Fruit fly (Drosophila melanogaster): ENCODE results near the gene CG9171.

The CG9171 gene

DNA sequence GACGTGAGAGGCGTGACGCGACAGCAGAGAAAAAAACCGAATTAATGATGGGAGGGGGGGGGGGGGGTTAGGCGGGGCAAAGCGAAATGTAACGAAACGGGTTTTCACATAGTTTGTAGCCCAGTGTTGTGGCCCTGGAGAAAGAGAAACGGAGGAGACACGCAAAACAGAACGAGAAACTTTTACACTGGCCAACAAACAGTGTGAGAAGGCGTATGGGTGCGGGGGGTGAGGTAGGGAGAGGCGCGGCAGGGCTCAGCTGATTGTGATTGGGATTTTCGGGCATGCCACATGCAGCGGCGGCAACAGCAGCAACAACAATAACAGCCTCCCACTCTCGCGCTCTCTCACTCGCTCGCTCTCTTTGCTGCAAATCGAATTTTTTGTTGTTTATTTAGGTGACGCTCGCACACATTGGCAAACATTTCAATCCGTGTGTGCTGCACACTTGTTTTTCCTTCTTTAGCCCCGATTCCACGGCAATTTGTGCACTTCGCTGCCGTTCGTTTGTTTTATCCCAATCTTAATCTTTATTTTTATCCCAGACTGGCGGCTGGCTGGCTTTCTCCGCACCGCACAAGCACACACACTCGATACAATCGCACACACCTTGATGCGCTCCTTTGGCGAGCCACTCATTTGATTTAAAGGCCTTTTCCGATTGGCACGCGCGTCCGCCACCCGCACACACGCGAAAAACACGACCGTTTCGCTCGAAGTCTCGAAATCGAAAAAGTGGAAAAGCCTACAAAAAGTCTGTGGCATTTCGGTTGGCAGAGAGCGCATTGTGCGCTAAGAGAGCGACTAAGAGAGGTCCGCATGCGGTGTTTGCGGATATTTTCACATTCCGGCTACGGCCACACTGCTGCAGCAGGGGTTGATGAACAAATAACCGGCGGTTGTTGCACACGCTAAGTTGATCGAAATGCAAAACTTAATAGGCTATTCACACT, at the start of gene CG9171 (continued):
- TF ChIP-seq CG6163 (GFP tag; IDR thresholded peaks at IDR 0.05) = peak; percentile 64; the same call in 2 of the 3 replicates
- TF ChIP-seq CG6792 (GFP tag; optimal IDR thresholded peaks at IDR 0.05) = peak; percentile 6
- no peak for TF ChIP-seq CG11902 (GFP tag; optimal IDR thresholded peaks at IDR 0.05)
- no peak; the same call in none of the 2 replicates for TF ChIP-seq CG15336 (GFP tag; IDR thresholded peaks at IDR 0.05)
- TF ChIP-seq Hr4 (GFP tag; optimal IDR thresholded peaks at IDR 0.05) = no peak
- peak; percentile 44; the same call in 2 of the 3 replicates for TF ChIP-seq CG8119 (GFP tag; IDR thresholded peaks at IDR 0.05)
- TF ChIP-seq net (GFP tag; optimal IDR thresholded peaks at IDR 0.05) = peak; percentile 22
- TF ChIP-seq eg (GFP tag; IDR thresholded peaks at IDR 0.05) = peak; percentile 51
- no peak for TF ChIP-seq topi (GFP tag; optimal IDR thresholded peaks at IDR 0.05)
- TF ChIP-seq CG8319 (GFP tag; optimal IDR thresholded peaks at IDR 0.05) = peak; percentile 32

DNA sequence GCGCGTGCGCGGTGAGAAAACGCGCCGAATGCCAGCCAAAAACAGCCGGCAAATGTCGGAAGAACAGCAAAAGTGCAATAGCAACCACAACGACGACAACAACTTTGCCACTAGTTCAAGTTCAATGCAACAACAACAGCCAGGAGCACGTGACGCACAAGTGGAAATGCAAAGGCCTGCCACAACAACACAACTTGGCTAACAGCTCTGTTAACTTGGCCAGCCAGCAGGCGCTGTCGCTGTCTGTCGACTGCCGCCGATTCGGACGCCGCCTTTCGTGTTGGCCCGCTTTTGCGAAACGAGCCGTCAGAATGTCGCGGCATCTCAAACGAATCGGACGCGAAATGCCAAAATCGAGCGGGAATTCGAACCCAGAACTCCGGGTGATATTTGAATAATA, 23.7 kb upstream of the CG9171 start, which contains the start of gene TrissinR:
Gene TrissinR, plus strand, starts transcription at position 301 of the 400 bp plus-strand sequence.
- TF ChIP-seq Sox15 (GFP tag; optimal IDR thresholded peaks at IDR 0.05) (no peak), net (GFP tag; optimal IDR thresholded peaks at IDR 0.05) (no peak), CG6854 (GFP tag; optimal IDR thresholded peaks at IDR 0.05) (no peak), CG8632 (GFP tag; optimal IDR thresholded peaks at IDR 0.05) (no peak), vri (GFP tag; optimal IDR thresholded peaks at IDR 0.05) (no peak)

DNA sequence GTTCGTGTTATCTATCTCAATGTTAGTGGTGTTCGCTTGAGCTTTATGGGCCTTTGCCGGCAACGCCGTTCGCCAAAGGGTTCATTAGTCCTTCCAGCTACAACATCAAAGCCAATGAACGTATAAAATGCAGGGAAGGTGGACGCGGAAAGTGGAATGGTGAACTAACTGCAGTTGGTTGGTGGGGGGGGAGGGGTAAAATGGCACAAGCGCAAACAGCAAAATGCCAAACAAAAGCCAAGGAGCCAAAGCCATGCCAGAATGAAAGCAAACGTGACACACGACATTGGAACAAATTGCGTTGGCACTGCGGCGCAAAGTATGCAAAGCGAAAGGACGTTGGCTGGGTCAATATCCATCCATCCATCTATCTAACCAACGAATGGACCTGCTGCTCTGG, 20.9 kb upstream of the CG9171 start:
- TF ChIP-seq cyc (GFP tag; optimal IDR thresholded peaks at IDR 0.05) (no peak), net (GFP tag; optimal IDR thresholded peaks at IDR 0.05) (no peak), OdsH (GFP tag; optimal IDR thresholded peaks at IDR 0.05) (no peak), CG9139 (GFP tag; optimal IDR thresholded peaks at IDR 0.05) (no peak), CG6163 (GFP tag; IDR thresholded peaks at IDR 0.05) (no peak), Gug (GFP tag; IDR thresholded peaks at IDR 0.05) (no peak), CG16779 (tag; optimal IDR thresholded peaks at IDR 0.05) (no peak), CG8319 (GFP tag; optimal IDR thresholded peaks at IDR 0.05) (no peak), topi (GFP tag; optimal IDR thresholded peaks at IDR 0.05) (no peak), CG34406 (GFP tag; optimal IDR thresholded peaks at IDR 0.05) (no peak), CG1621 (tag; optimal IDR thresholded peaks at IDR 0.05) (no peak), Hr39 (GFP tag; optimal IDR thresholded peaks at IDR 0.05) (no peak), CG7368 (GFP tag; optimal IDR thresholded peaks at IDR 0.05) (no peak), lz (GFP tag; optimal IDR thresholded peaks at IDR 0.05) (no peak)

DNA sequence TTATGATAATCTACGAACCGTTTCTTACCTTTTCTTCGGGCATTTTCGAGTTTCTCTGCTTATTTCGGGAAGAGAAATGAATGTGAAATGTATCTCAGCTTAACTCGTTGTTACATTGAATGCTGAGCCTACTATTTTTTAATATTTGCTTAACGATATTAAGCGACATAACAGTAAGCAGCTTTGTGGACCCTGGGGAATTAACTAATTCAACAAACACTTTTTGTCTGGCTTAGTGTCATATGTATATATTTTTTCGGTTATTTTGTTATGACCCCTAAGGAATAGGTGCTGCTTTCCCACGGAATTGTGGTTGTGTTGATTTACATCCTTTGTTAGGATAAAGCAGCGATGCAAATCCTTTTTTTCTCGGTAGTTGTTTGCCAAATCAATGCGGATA, 18.3 kb upstream of the CG9171 start, which contains the start of gene COX6CL:
Gene COX6CL, minus strand, starts transcription at position 101 of the 400 bp plus-strand sequence.
- TF ChIP-seq Sox15 (GFP tag; optimal IDR thresholded peaks at IDR 0.05) = no peak
- no peak for TF ChIP-seq esn (GFP tag; optimal IDR thresholded peaks at IDR 0.05)
- TF ChIP-seq Eip78C (GFP tag) = no peak
- no peak for TF ChIP-seq CG6792 (GFP tag; optimal IDR thresholded peaks at IDR 0.05)

DNA sequence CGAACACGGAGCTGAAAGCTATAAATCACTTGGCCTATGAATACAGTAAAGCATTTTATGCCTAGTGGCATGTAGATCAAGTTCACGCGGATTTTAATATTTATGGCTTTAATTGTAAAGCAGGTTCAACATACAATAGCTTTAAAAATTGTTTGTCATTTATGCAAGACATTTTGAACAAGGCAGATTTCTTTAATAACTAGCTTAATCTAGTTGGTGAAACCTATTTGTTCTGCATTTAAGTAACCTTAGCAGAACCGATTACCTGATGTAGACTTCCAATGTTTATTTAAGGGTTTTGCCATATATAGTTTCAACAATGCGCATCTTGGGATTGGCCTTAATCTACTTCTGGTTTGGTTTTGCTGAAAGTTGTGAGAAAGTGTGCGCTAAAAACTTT, 11.2 kb upstream of the CG9171 start, which contains the start of gene CG43307:
Gene CG43307, plus strand, starts transcription at position 301 of the 400 bp plus-strand sequence.
- no peak for TF ChIP-seq CG4318 (GFP tag; optimal IDR thresholded peaks at IDR 0.05)
- TF ChIP-seq salr (GFP tag; optimal IDR thresholded peaks at IDR 0.05) = no peak
- TF ChIP-seq pdm3 (GFP tag; optimal IDR thresholded peaks at IDR 0.05) = no peak
- TF ChIP-seq topi (GFP tag; optimal IDR thresholded peaks at IDR 0.05) = no peak
- no peak for TF ChIP-seq cyc (GFP tag; optimal IDR thresholded peaks at IDR 0.05)
